ENCODE assay signal across 5 fruit fly cellular contexts in the genomic region with DNA sequence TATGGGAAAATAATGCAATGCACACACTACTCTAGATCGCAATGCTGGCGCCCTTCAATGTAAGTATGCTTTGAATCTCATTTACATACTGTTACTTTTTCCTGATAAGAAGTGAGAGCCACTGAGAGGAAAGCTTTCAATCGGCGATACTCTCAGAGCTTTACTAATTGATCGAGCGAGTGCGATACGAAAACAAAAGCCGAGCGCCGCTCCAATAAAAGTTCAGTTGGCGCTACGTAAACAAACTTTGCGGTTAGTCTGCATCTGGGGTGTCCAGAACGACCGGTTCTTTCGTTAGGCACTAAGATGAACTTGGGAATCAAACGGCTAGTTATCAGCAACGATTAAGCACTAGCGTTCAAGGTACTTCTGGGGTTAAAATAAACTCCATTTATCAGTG.
TF ChIP-seq lines count a peak whose summit lies in the region.

A gene (plus strand): TSS at position 224 of the 400 bp plus-strand sequence.

- peak; percentile 9 for TF ChIP-seq CTCF in whole organism, embryonic (GFP tag; optimal IDR thresholded peaks at IDR 0.05; lab: Kevin White, UChicago)

TF ChIP-seq in whole organism, adult, 20 proteins besides CTCF, POLR2A, EP300 and RAD21:
- TF ChIP-seq kay (GFP tag; lab: Kevin White, UChicago; ENCODE audit: borderline replicate concordance), result peak; percentile 74
- TF ChIP-seq Hr96 (GFP tag; optimal IDR thresholded peaks at IDR 0.05; lab: Kevin White, UChicago), result no peak
TF ChIP-seq in whole organism, adult: peak in this region for 1.

TF ChIP-seq in whole organism, embryonic, 481 proteins besides CTCF, POLR2A, EP300 and RAD21 (continues in another document):
- TF ChIP-seq CG34422 (GFP tag; IDR thresholded peaks at IDR 0.05; lab: Robert Waterston, UW) (no peak), Bdp1 (GFP tag; optimal IDR thresholded peaks at IDR 0.05; lab: Kevin White, UChicago) (no peak), CG15514 (GFP tag; optimal IDR thresholded peaks at IDR 0.05; lab: Kevin White, UChicago) (peak; percentile 3), CG3065 (GFP tag; optimal IDR thresholded peaks at IDR 0.05; lab: Kevin White, UChicago) (no peak), NFAT (GFP tag; IDR thresholded peaks at IDR 0.05; lab: Robert Waterston, UW) (no peak), tgo (GFP tag; IDR thresholded peaks at IDR 0.05; lab: Robert Waterston, UW) (no peak), CrebB (tag; optimal IDR thresholded peaks at IDR 0.05; lab: Kevin White, UChicago) (no peak), CG13287 (GFP tag; IDR thresholded peaks at IDR 0.05; lab: Robert Waterston, UW; ENCODE audit: partially characterized antibody) (peak; percentile 10; the same call in 1 of the 2 replicates), bcd (GFP tag; optimal IDR thresholded peaks at IDR 0.05; lab: Kevin White, UChicago) (no peak), grn (GFP tag; optimal IDR thresholded peaks at IDR 0.05; lab: Kevin White, UChicago) (peak; percentile 47), CG14965 (GFP tag; optimal IDR thresholded peaks at IDR 0.05; lab: Kevin White, UChicago; ENCODE audit: borderline replicate concordance) (no peak), pum (GFP tag; optimal IDR thresholded peaks at IDR 0.05; lab: Kevin White, UChicago) (no peak), emc (GFP tag; optimal IDR thresholded peaks at IDR 0.05; lab: Kevin White, UChicago) (no peak), CG11504 (tag; optimal IDR thresholded peaks at IDR 0.05; lab: Kevin White, UChicago) (no peak), insv (GFP tag; optimal IDR thresholded peaks at IDR 0.05; lab: Kevin White, UChicago) (no peak), crol (GFP tag; IDR thresholded peaks at IDR 0.05; lab: Robert Waterston, UW) (no peak), CG4424 (GFP tag; optimal IDR thresholded peaks at IDR 0.05; lab: Kevin White, UChicago) (no peak), hkb (optimal IDR thresholded peaks at IDR 0.05; lab: Kevin White, UChicago) (no peak), hkb (GFP tag; IDR thresholded peaks at IDR 0.05; lab: Robert Waterston, UW) (no peak), CG6654 (GFP tag; optimal IDR thresholded peaks at IDR 0.05; lab: Kevin White, UChicago) (no peak), lbe (GFP tag; optimal IDR thresholded peaks at IDR 0.05; lab: Kevin White, UChicago) (no peak)

TF ChIP-seq in whole organism, prepupa, 60 proteins besides CTCF, POLR2A, EP300 and RAD21:
- TF ChIP-seq CG6163 (GFP tag; IDR thresholded peaks at IDR 0.05; lab: Robert Waterston, UW) (no peak), eg (GFP tag; IDR thresholded peaks at IDR 0.05; lab: Robert Waterston, UW) (no peak), fkh (GFP tag; optimal IDR thresholded peaks at IDR 0.05; lab: Kevin White, UChicago) (peak; percentile 16)

TF ChIP-seq in whole organism, pupa, 21 proteins besides CTCF, POLR2A, EP300 and RAD21:
- TF ChIP-seq CG4496 (GFP tag; IDR thresholded peaks at IDR 0.05; lab: Robert Waterston, UW) (peak; percentile 63; the same call in 2 of the 3 replicates), CG34367 (tag; optimal IDR thresholded peaks at IDR 0.05; lab: Kevin White, UChicago) (no peak)

TF ChIP-seq in whole organism, wandering third instar larva, 38 proteins besides CTCF, POLR2A, EP300 and RAD21:
- peak in 1 of 2 experiments; percentile 28 for TF ChIP-seq dl (GFP tag; optimal IDR thresholded peaks at IDR 0.05; lab: Kevin White, UChicago; ENCODE audit: insufficient read depth in 1 of 2, partially characterized antibody in 2 of 2)
- peak; percentile 70 for TF ChIP-seq Dif (GFP tag; optimal IDR thresholded peaks at IDR 0.05; lab: Kevin White, UChicago; ENCODE audit: partially characterized antibody)
- TF ChIP-seq CrebA (GFP tag; optimal IDR thresholded peaks at IDR 0.05; lab: Kevin White, UChicago; ENCODE audit: borderline replicate concordance), result no peak
TF ChIP-seq in whole organism, wandering third instar larva: peak in this region for 2.
